Fruit fly (Drosophila melanogaster) whole organism, prepupa: ENCODE data around the gene Atg18a.

Experiments
- CG11902 ChIP-seq: fragments of 200-800 bp; sonication (Bioruptor generic); optimal IDR thresholded peaks from 3 replicates; lab custom pipeline; 2016; ENCODE audit warnings: missing biosample characterization, missing genetic modification characterization
- CG3032 ChIP-seq: fragments of 200-800 bp; optimal IDR thresholded peaks from 2 replicates; lab custom pipeline; 2019; ENCODE audit warnings: missing biosample characterization, mild to moderate bottlenecking, missing genetic modification characterization, moderate library complexity
- Hr4 ChIP-seq: fragments of 200-800 bp; sonication (Bioruptor generic); optimal IDR thresholded peaks from 3 replicates; lab custom pipeline; 2016; ENCODE audit warnings: missing biosample characterization, missing genetic modification characterization
- Sox102F ChIP-seq: fragments of 200-800 bp; sonication (Bioruptor generic); optimal IDR thresholded peaks from 2 replicates; lab custom pipeline; 2016; ENCODE audit warnings: missing biosample characterization, mild to moderate bottlenecking, missing genetic modification characterization
- spab ChIP-seq: fragments of 200-800 bp; sonication (Bioruptor generic); optimal IDR thresholded peaks from 2 replicates; lab custom pipeline; 2017; ENCODE audit warnings: missing biosample characterization, mild to moderate bottlenecking, missing genetic modification characterization, missing genetic modification reagents

dm6 chr3L:8180464-8181137, 6.1 kb upstream of the Atg18a start, which contains the start of the genes mthl7 and Uxs:
- TF ChIP-seq Sox102F (GFP tag; lab: Kevin White, UChicago) = no peak
- no peak for TF ChIP-seq spab (GFP tag; lab: Kevin White, UChicago)
- TF ChIP-seq CG3032 (tag; lab: Kevin White, UChicago) = no peak
- no peak for TF ChIP-seq CG11902 (GFP tag; lab: Kevin White, UChicago)
- TF ChIP-seq Hr4 (GFP tag; lab: Kevin White, UChicago) = no peak
